Worm (Caenorhabditis elegans) whole organism, L1 larva: ENCODE results near the gene Y40B10A.9.

Experiments
- alr-1 ChIP-seq: fragments of 200-800 bp; sonication (Bioruptor generic); optimal IDR thresholded peaks from 2 replicates; lab custom pipeline; 2018; ENCODE audit warnings: borderline replicate concordance, mild to moderate bottlenecking, missing genetic modification characterization, missing compliant biosample characterization
- blmp-1 ChIP-seq: fragments of 150-350 bp; optimal IDR thresholded peaks from 2 replicates; lab custom pipeline; 2014; ENCODE audit warnings: missing biosample characterization, missing genetic modification characterization
- ceh-88 ChIP-seq: fragments of 200-800 bp; sonication (Bioruptor generic); IDR thresholded peaks from 2 replicates; pipeline ENCODE4 v1.3.6; 2022; ENCODE audit warnings: missing genetic modification characterization, missing compliant biosample characterization
- ces-1 ChIP-seq: fragments of 150-350 bp; optimal IDR thresholded peaks from 2 replicates; lab custom pipeline; 2014; ENCODE audit warnings: missing biosample characterization, missing genetic modification reagents, missing genetic modification characterization
- dpl-1 ChIP-seq, 3 experiments: fragments of 150-350 bp in 2 of 3; sonication (generic microtip) in 1 of 3; optimal IDR thresholded peaks; 2 replicates each; lab custom pipeline; 2014 to 2017; ENCODE audit warnings: missing biosample characterization in 3 of 3, missing genetic modification characterization in 3 of 3, missing genetic modification reagents in 3 of 3
- fkh-10 ChIP-seq: sonication (generic microtip); optimal IDR thresholded peaks from 2 replicates; lab custom pipeline; 2017; ENCODE audit warnings: missing biosample characterization, missing genetic modification reagents, missing genetic modification characterization
- lin-15B ChIP-seq: fragments of 150-350 bp; sonication (generic microtip); optimal IDR thresholded peaks from 3 replicates; lab custom pipeline; 2014; ENCODE audit warnings: missing biosample characterization, missing genetic modification characterization
- nhr-237 ChIP-seq: fragments of 150-350 bp; optimal IDR thresholded peaks from 2 replicates; lab custom pipeline; 2014; ENCODE audit warnings: missing biosample characterization, missing genetic modification characterization
- snu-23 ChIP-seq: sonication (generic microtip); optimal IDR thresholded peaks from 2 replicates; lab custom pipeline; 2016; ENCODE audit warnings: missing genetic modification characterization, missing compliant biosample characterization
- sptf-1 ChIP-seq: fragments of 150-350 bp; optimal IDR thresholded peaks from 2 replicates; lab custom pipeline; 2014; ENCODE audit warnings: missing biosample characterization, missing genetic modification characterization
- tbx-2 ChIP-seq: sonication (generic microtip); optimal IDR thresholded peaks from 2 replicates; lab custom pipeline; 2016; ENCODE audit warnings: missing genetic modification characterization, missing compliant biosample characterization
- zag-1 ChIP-seq: fragments of 150-350 bp; optimal IDR thresholded peaks from 2 replicates; lab custom pipeline; 2014; ENCODE audit warnings: missing biosample characterization, missing genetic modification characterization

DNA sequence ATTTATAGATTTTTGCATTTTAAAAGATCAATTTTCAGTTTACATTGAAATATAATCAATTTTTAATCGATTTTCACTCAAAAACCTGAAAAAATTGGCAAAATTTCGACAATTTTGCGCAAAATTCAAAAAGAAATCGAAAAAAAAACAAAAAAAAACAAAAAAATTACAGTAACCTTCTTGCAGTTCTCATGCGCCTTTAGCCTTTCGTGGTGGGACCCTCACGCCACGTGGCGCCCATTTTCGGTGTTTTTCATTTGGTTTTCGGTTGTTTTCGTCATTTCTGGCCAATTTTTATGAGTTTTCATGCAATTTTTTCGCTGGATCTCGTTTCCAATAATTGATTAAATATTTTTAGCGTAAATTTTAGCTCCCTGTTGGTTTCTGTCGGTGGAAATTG is 5.3 kb downstream of the Y40B10A.9 start:
- TF ChIP-seq sptf-1 (tag; lab: Kevin White, UChicago) (no peak), lin-15B (tag; lab: Kevin White, UChicago) (no peak), nhr-237 (tag; lab: Kevin White, UChicago) (no peak), dpl-1 (GFP tag; optimal IDR thresholded peaks at IDR 0.05; lab: Kevin White, UChicago) (no peak), blmp-1 (tag; lab: Kevin White, UChicago) (no peak), snu-23 (GFP tag; lab: Kevin White, UChicago) (no peak), zag-1 (tag; lab: Kevin White, UChicago) (no peak), tbx-2 (no peak), ceh-88 (GFP tag; lab: Robert Waterston, UW) (no peak), fkh-10 (GFP tag; lab: Kevin White, UChicago) (no peak), ces-1 (no peak), alr-1 (no peak)
